Fruit fly (Drosophila melanogaster): ENCODE results near the gene CG14352.

The CG14352 gene

dm6 chr2L:1611122-1611521 is at the start of gene CG14352, which contains the start of gene Rab3GAP1:
CG14352 (plus strand) TSS chr2L:1611410.
Rab3GAP1 (minus strand) TSS chr2L:1611157.
- TF ChIP-seq rgr (GFP tag; optimal IDR thresholded peaks at IDR 0.05) (peak; percentile 85), brk (GFP tag; optimal IDR thresholded peaks at IDR 0.05) (no peak), GATAd (GFP tag; optimal IDR thresholded peaks at IDR 0.05) (peak; percentile 10), br (GFP tag; optimal IDR thresholded peaks at IDR 0.05) (peak; percentile 89), h (GFP tag; optimal IDR thresholded peaks at IDR 0.05) (peak; percentile 88), tai (GFP tag; optimal IDR thresholded peaks at IDR 0.05) (no peak), Abd-B (GFP tag; optimal IDR thresholded peaks at IDR 0.05) (no peak), Hnf4 (GFP tag; optimal IDR thresholded peaks at IDR 0.05) (no peak), woc (GFP tag; optimal IDR thresholded peaks at IDR 0.05) (peak; percentile 82), HLH106 (tag; optimal IDR thresholded peaks at IDR 0.05) (peak; percentile 90), dmrt93B (GFP tag; optimal IDR thresholded peaks at IDR 0.05) (peak; percentile 75), usp (GFP tag; optimal IDR thresholded peaks at IDR 0.05) (no peak), Hr83 (GFP tag; optimal IDR thresholded peaks at IDR 0.05; ENCODE audit: poor library complexity, severe bottlenecking) (peak; percentile 68), N (GFP tag; optimal IDR thresholded peaks at IDR 0.05) (no peak), psq (GFP tag; optimal IDR thresholded peaks at IDR 0.05) (peak; percentile 69), CG32264 (GFP tag; optimal IDR thresholded peaks at IDR 0.05) (peak; percentile 76), Dfd (GFP tag; optimal IDR thresholded peaks at IDR 0.05) (peak; percentile 28), CrebA (GFP tag; optimal IDR thresholded peaks at IDR 0.05; ENCODE audit: borderline replicate concordance) (no peak), ey (GFP tag; optimal IDR thresholded peaks at IDR 0.05) (peak; percentile 86), Myc (optimal IDR thresholded peaks at IDR 0.05) (no peak), Mio (GFP tag; optimal IDR thresholded peaks at IDR 0.05) (no peak), fru (GFP tag; optimal IDR thresholded peaks at IDR 0.05) (peak; percentile 71), lola (GFP tag; optimal IDR thresholded peaks at IDR 0.05) (no peak), sage (GFP tag; optimal IDR thresholded peaks at IDR 0.05) (no peak), dsf (GFP tag; optimal IDR thresholded peaks at IDR 0.05; ENCODE audit: borderline replicate concordance) (peak; percentile 57), foxo (GFP tag; optimal IDR thresholded peaks at IDR 0.05) (peak in 1 of 2 experiments; percentile 92), Hr78 (GFP tag; optimal IDR thresholded peaks at IDR 0.05) (no peak), Vsx2 (GFP tag; optimal IDR thresholded peaks at IDR 0.05; ENCODE audit: partially characterized antibody) (no peak), Dif (GFP tag; optimal IDR thresholded peaks at IDR 0.05; ENCODE audit: partially characterized antibody) (no peak), Rel (GFP tag; optimal IDR thresholded peaks at IDR 0.05) (no peak), Rel (tag; optimal IDR thresholded peaks at IDR 0.05) (peak; percentile 35), jim (GFP tag; optimal IDR thresholded peaks at IDR 0.05) (no peak), Jra (GFP tag; optimal IDR thresholded peaks at IDR 0.05) (peak; percentile 78), dl (GFP tag; optimal IDR thresholded peaks at IDR 0.05; ENCODE audit: insufficient read depth in 1 of 2, partially characterized antibody in 2 of 2) (no peak), Sp1 (GFP tag; optimal IDR thresholded peaks at IDR 0.05) (peak; percentile 73), sv (GFP tag; optimal IDR thresholded peaks at IDR 0.05) (peak; percentile 87), pan (optimal IDR thresholded peaks at IDR 0.05) (no peak), CG9705 (GFP tag; optimal IDR thresholded peaks at IDR 0.05) (peak; percentile 85), OdsH (GFP tag; optimal IDR thresholded peaks at IDR 0.05) (peak; percentile 74)

- TF ChIP-seq h (GFP tag; optimal IDR thresholded peaks at IDR 0.05): peak; percentile 27
- TF ChIP-seq brk (GFP tag; optimal IDR thresholded peaks at IDR 0.05): no peak
- TF ChIP-seq fru (GFP tag; optimal IDR thresholded peaks at IDR 0.05): peak; percentile 17
These were observed 42.6 kb upstream of the CG14352 start for dm6 chr2L:1568631-1569030.

dm6 chr2L:1570483-1570882 is 40.7 kb upstream of the CG14352 start:
- TF ChIP-seq dmrt93B (GFP tag; optimal IDR thresholded peaks at IDR 0.05) (peak; percentile 6), HLH106 (tag; optimal IDR thresholded peaks at IDR 0.05) (peak; percentile 24)

All from whole organism, wandering third instar larva.